Fruit fly (Drosophila melanogaster) whole organism, embryonic: ENCODE measurements around the gene CG14439.

Source experiments
- CG2116 ChIP-seq: fragments of 200-800 bp; sonication (Bioruptor generic); optimal IDR thresholded peaks from 3 replicates; lab custom pipeline; 2018; ENCODE audit warnings: missing biosample characterization, mild to moderate bottlenecking, missing genetic modification characterization
- CG8478 ChIP-seq: fragments of >200 bp; optimal IDR thresholded peaks from 2 replicates; lab custom pipeline; 2018
- CG9876 ChIP-seq: fragments of 200-800 bp; sonication (Bioruptor generic); optimal IDR thresholded peaks from 2 replicates; lab custom pipeline; 2016; ENCODE audit warnings: missing biosample characterization, missing genetic modification characterization
- ash1 ChIP-seq: fragments of 200-800 bp; sonication (Bioruptor generic); optimal IDR thresholded peaks from 2 replicates; lab custom pipeline; 2018; ENCODE audit warnings: missing biosample characterization, mild to moderate bottlenecking, missing genetic modification characterization
- cas ChIP-seq: fragments of 200-800 bp; sonication (Bioruptor generic); IDR thresholded peaks from 2 replicates; pipeline ENCODE4 v1.3.6; 2022; ENCODE audit warnings: missing biosample characterization, missing genetic modification characterization
- jing ChIP-seq: fragments of 200-800 bp; sonication (Bioruptor generic); optimal IDR thresholded peaks from 2 replicates; lab custom pipeline; 2018; ENCODE audit warnings: missing biosample characterization, mild to moderate bottlenecking, missing genetic modification characterization
- slbo ChIP-seq: fragments of 200-800 bp; sonication (Bioruptor generic); IDR thresholded peaks from 2 replicates; pipeline ENCODE4 v1.3.6; 2022; ENCODE audit warnings: missing biosample characterization, missing genetic modification characterization
- tna ChIP-seq: fragments of 200-800 bp; sonication (Bioruptor generic); IDR thresholded peaks from 2 replicates; pipeline ENCODE4 v1.3.6; 2022; ENCODE audit warnings: missing biosample characterization, missing genetic modification characterization; ENCODE audit not compliant: partially characterized antibody
- usp ChIP-seq: fragments of >200 bp; optimal IDR thresholded peaks from 2 replicates; lab custom pipeline; 2017; ENCODE audit warnings: missing biosample characterization, missing genetic modification characterization

dm6 chrX:6803880-6804484 lies 56.6 kb downstream of the CG14439 start:
- TF ChIP-seq CG9876 (GFP tag; lab: Kevin White, UChicago) (no peak), tna (GFP tag; lab: Robert Waterston, UW) (no peak), CG8478 (no peak), CG2116 (no peak), jing (GFP tag; lab: Kevin White, UChicago) (no peak), cas (GFP tag; lab: Robert Waterston, UW) (no peak), ash1 (GFP tag; lab: Kevin White, UChicago) (no peak), usp (GFP tag; lab: Kevin White, UChicago) (no peak), slbo (no peak)
